Fruit fly (Drosophila melanogaster) whole organism, embryonic: ENCODE results near the gene ftz.

Source experiments
- CG12299 ChIP-seq: fragments of 200-800 bp; sonication (Bioruptor generic); optimal IDR thresholded peaks from 2 replicates; lab custom pipeline; 2018; ENCODE audit warnings: missing biosample characterization, mild to moderate bottlenecking, missing genetic modification characterization
- CG8924 ChIP-seq: fragments of 200-800 bp; optimal IDR thresholded peaks from 3 replicates; lab custom pipeline; 2019; ENCODE audit warnings: missing biosample characterization, mild to moderate bottlenecking, missing genetic modification characterization, moderate library complexity
- Ets65A ChIP-seq: fragments of 200-800 bp; sonication (Bioruptor generic); peaks from one replicate; lab custom pipeline; 2016; ENCODE audit warnings: missing biosample characterization, missing genetic modification characterization
- Jarid2 ChIP-seq: fragments of 200-800 bp; sonication (Bioruptor generic); optimal IDR thresholded peaks from 3 replicates; lab custom pipeline; 2017; ENCODE audit warnings: mild to moderate bottlenecking, missing biosample characterization, missing genetic modification reagents, missing genetic modification characterization
- TFAM ChIP-seq: fragments of 200-800 bp; sonication (Bioruptor generic); optimal IDR thresholded peaks from 2 replicates; lab custom pipeline; 2017; ENCODE audit warnings: missing biosample characterization, missing genetic modification characterization, inconsistent platforms
- ab ChIP-seq: fragments of 200-800 bp; sonication (Bioruptor generic); optimal IDR thresholded peaks from 2 replicates; lab custom pipeline; 2016; ENCODE audit warnings: missing biosample characterization, missing genetic modification characterization
- amos ChIP-seq: fragments of 200-800 bp; sonication (Bioruptor generic); IDR thresholded peaks from 2 replicates; pipeline ENCODE4 v1.3.6; 2022; ENCODE audit warnings: missing biosample characterization, missing genetic modification characterization; ENCODE audit not compliant: partially characterized antibody
- bab2 ChIP-seq: fragments of 200-800 bp; sonication (Bioruptor generic); optimal IDR thresholded peaks from 2 replicates; lab custom pipeline; 2016; ENCODE audit warnings: missing biosample characterization, missing genetic modification characterization
- danr ChIP-seq: fragments of 200-800 bp; sonication (Bioruptor generic); IDR thresholded peaks from 2 replicates; pipeline ENCODE4 v1.3.6; 2022; ENCODE audit warnings: missing biosample characterization, missing genetic modification characterization
- nerfin-1 ChIP-seq: fragments of 200-800 bp; sonication (Bioruptor generic); optimal IDR thresholded peaks from 3 replicates; lab custom pipeline; 2019; ENCODE audit warnings: missing biosample characterization, mild to moderate bottlenecking, missing genetic modification characterization, moderate library complexity
- oc ChIP-seq: fragments of 200-800 bp; sonication (Bioruptor generic); optimal IDR thresholded peaks from 2 replicates; lab custom pipeline; 2018; ENCODE audit warnings: missing biosample characterization, mild to moderate bottlenecking, missing genetic modification characterization, moderate library complexity
- pan ChIP-seq, 4 experiments: fragments of >200 bp in 3 of 4; fragments of 200-800 bp in 1 of 4; sonication (Bioruptor generic) in 1 of 4; optimal IDR thresholded peaks in 3 of 4; IDR thresholded peaks in 1 of 4; 2 replicates each; pipeline versions ENCODE4 v1.3.6 to Lab custom; 2017 to 2022; ENCODE audit warnings: missing biosample characterization in 2 of 4, missing genetic modification characterization in 2 of 4, mixed read lengths in 1 of 4

- no peak for TF ChIP-seq CG12299 (tag; lab: Kevin White, UChicago)
- TF ChIP-seq ab (GFP tag; lab: Kevin White, UChicago) = no peak
- no peak for TF ChIP-seq pan (optimal IDR thresholded peaks at IDR 0.05; lab: Kevin White, UChicago)
- TF ChIP-seq pan (GFP tag; optimal IDR thresholded peaks at IDR 0.05 in 1 of 2, IDR thresholded peaks at IDR 0.05 in 1 of 2) = no peak
- no peak for TF ChIP-seq CG8924 (tag; lab: Kevin White, UChicago)
- no peak for TF ChIP-seq danr (GFP tag; lab: Robert Waterston, UW)
- TF ChIP-seq amos = no peak
- no peak for TF ChIP-seq bab2 (GFP tag; lab: Kevin White, UChicago)
- TF ChIP-seq oc (tag; lab: Kevin White, UChicago) = no peak
- no peak for TF ChIP-seq nerfin-1
- TF ChIP-seq Jarid2 = no peak
- TF ChIP-seq Ets65A (GFP tag; lab: Kevin White, UChicago) = no peak
- no peak for TF ChIP-seq TFAM
Measured at dm6 chr3R:6904299-6904698, 40.2 kb downstream of the ftz start.
